Fruit fly (Drosophila melanogaster) whole organism, wandering third instar larva: ENCODE measurements around the gene CG3764.
"Not testable (repeated sequence)": the region's sequence is repeated elsewhere in the genome, so short reads cannot be mapped to it uniquely, and the experiment has no call there.

Experiments
- Abd-B ChIP-seq: fragments of >200 bp; optimal IDR thresholded peaks from 2 replicates; lab custom pipeline; 2017; ENCODE audit warnings: missing biosample characterization, missing genetic modification characterization
- CG32264 ChIP-seq: fragments of 200-800 bp; sonication (Bioruptor generic); optimal IDR thresholded peaks from 2 replicates; lab custom pipeline; 2016; ENCODE audit warnings: missing biosample characterization, missing genetic modification characterization
- CG9705 ChIP-seq: fragments of 200-800 bp; sonication (Bioruptor generic); optimal IDR thresholded peaks from 2 replicates; lab custom pipeline; 2018; ENCODE audit warnings: missing biosample characterization, mild to moderate bottlenecking, missing genetic modification characterization
- CrebA ChIP-seq: fragments of 200-800 bp; sonication (Bioruptor generic); optimal IDR thresholded peaks from 2 replicates; lab custom pipeline; 2016; ENCODE audit warnings: missing biosample characterization, mild to moderate bottlenecking, missing genetic modification characterization, borderline replicate concordance
- Dfd ChIP-seq: fragments of >200 bp; optimal IDR thresholded peaks from 2 replicates; lab custom pipeline; 2017; ENCODE audit warnings: missing biosample characterization, missing genetic modification characterization
- Dif ChIP-seq: fragments of 200-275, 200-300 bp; sonication (Bioruptor generic); optimal IDR thresholded peaks from 2 replicates; lab custom pipeline; 2018; ENCODE audit warnings: missing biosample characterization, missing genetic modification characterization; ENCODE audit not compliant: partially characterized antibody
- GATAd ChIP-seq: sonication (Bioruptor generic); optimal IDR thresholded peaks from 2 replicates; lab custom pipeline; 2016; ENCODE audit warnings: missing biosample characterization, missing genetic modification characterization
- HLH106 ChIP-seq: fragments of 200-800 bp; optimal IDR thresholded peaks from 3 replicates; lab custom pipeline; 2019; ENCODE audit warnings: missing biosample characterization, mild to moderate bottlenecking, missing genetic modification characterization, moderate library complexity
- Hnf4 ChIP-seq: fragments of 200-800 bp; sonication (Bioruptor generic); optimal IDR thresholded peaks from 2 replicates; lab custom pipeline; 2016; ENCODE audit warnings: missing biosample characterization, mild to moderate bottlenecking, missing genetic modification characterization
- Hr83 ChIP-seq: fragments of 200-300 bp; sonication (Bioruptor generic); optimal IDR thresholded peaks from 2 replicates; lab custom pipeline; 2016; ENCODE audit warnings: missing biosample characterization, mild to moderate bottlenecking, missing genetic modification characterization, moderate library complexity; ENCODE audit not compliant: poor library complexity, severe bottlenecking
- Jra ChIP-seq: sonication (Bioruptor generic); optimal IDR thresholded peaks from 2 replicates; lab custom pipeline; 2016; ENCODE audit warnings: missing biosample characterization, missing genetic modification characterization
- Myc ChIP-seq: fragments of >200 bp; optimal IDR thresholded peaks from 2 replicates; lab custom pipeline; 2017
- N ChIP-seq: fragments of >200 bp; optimal IDR thresholded peaks from 2 replicates; lab custom pipeline; 2018; ENCODE audit warnings: missing biosample characterization, missing external identifiers, missing genetic modification characterization
- OdsH ChIP-seq: fragments of 200-800 bp; sonication (Bioruptor generic); optimal IDR thresholded peaks from 2 replicates; lab custom pipeline; 2016; ENCODE audit warnings: missing biosample characterization, mild to moderate bottlenecking, missing genetic modification characterization
- Rel ChIP-seq, 2 experiments: fragments of 200-800 bp; sonication (Bioruptor generic) in 1 of 2; optimal IDR thresholded peaks; 2 replicates in 1 of 2; 3 replicates in 1 of 2; lab custom pipeline; 2016 to 2019; ENCODE audit warnings: mild to moderate bottlenecking in 2 of 2, missing biosample characterization in 2 of 2, missing genetic modification characterization in 2 of 2, moderate library complexity in 1 of 2
- Sp1 ChIP-seq: fragments of 200-800 bp; sonication (Bioruptor generic); optimal IDR thresholded peaks from 3 replicates; lab custom pipeline; 2019; ENCODE audit warnings: missing biosample characterization, mild to moderate bottlenecking, missing genetic modification characterization, moderate library complexity
- Vsx2 ChIP-seq: fragments of 200-300, 225-300 bp; sonication (Bioruptor generic); optimal IDR thresholded peaks from 2 replicates; lab custom pipeline; 2018; ENCODE audit warnings: missing biosample characterization, missing genetic modification characterization; ENCODE audit not compliant: partially characterized antibody
- brk ChIP-seq: fragments of 200-800 bp; sonication (Bioruptor generic); optimal IDR thresholded peaks from 2 replicates; lab custom pipeline; 2016; ENCODE audit warnings: missing biosample characterization, mild to moderate bottlenecking, missing genetic modification characterization
- dl ChIP-seq, 2 experiments: fragments of 175-275, 200-275 bp in 1 of 2; fragments of 200-275 bp in 1 of 2; sonication (Bioruptor generic); optimal IDR thresholded peaks; lab custom pipeline; 2018; ENCODE audit warnings: mild to moderate bottlenecking in 2 of 2, missing biosample characterization in 2 of 2, missing genetic modification characterization in 2 of 2, moderate library complexity in 2 of 2; ENCODE audit not compliant: partially characterized antibody in 2 of 2, insufficient read depth in 1 of 2
- dmrt93B ChIP-seq: fragments of 200-800 bp; sonication (Bioruptor generic); optimal IDR thresholded peaks from 2 replicates; lab custom pipeline; 2018; ENCODE audit warnings: missing biosample characterization, mild to moderate bottlenecking, missing genetic modification characterization
- ey ChIP-seq: fragments of 200-800 bp; sonication (Bioruptor generic); optimal IDR thresholded peaks from 2 replicates; lab custom pipeline; 2016; ENCODE audit warnings: missing biosample characterization, missing genetic modification characterization
- foxo ChIP-seq, 2 experiments: fragments of 200-800 bp; sonication (Bioruptor generic); optimal IDR thresholded peaks; 2 replicates in 1 of 2; 3 replicates in 1 of 2; lab custom pipeline; 2016 to 2017; ENCODE audit warnings: missing biosample characterization in 2 of 2, missing genetic modification characterization in 2 of 2
- fru ChIP-seq: fragments of 200-800 bp; sonication (Bioruptor generic); optimal IDR thresholded peaks from 3 replicates; lab custom pipeline; 2016; ENCODE audit warnings: missing biosample characterization, mild to moderate bottlenecking, missing genetic modification characterization
- h ChIP-seq: fragments of 200-800 bp; sonication (Bioruptor generic); optimal IDR thresholded peaks from 3 replicates; lab custom pipeline; 2016; ENCODE audit warnings: missing biosample characterization, mild to moderate bottlenecking, missing genetic modification characterization
- jim ChIP-seq: fragments of 175-275, 200-325 bp; sonication (Bioruptor generic); optimal IDR thresholded peaks from 2 replicates; lab custom pipeline; 2016; ENCODE audit warnings: missing biosample characterization, mild to moderate bottlenecking, missing genetic modification characterization
- lola ChIP-seq: fragments of >200 bp; optimal IDR thresholded peaks from 2 replicates; lab custom pipeline; 2017; ENCODE audit warnings: missing biosample characterization, missing genetic modification characterization
- rgr ChIP-seq: fragments of 200-800 bp; sonication (Bioruptor generic); optimal IDR thresholded peaks from 3 replicates; lab custom pipeline; 2016; ENCODE audit warnings: missing biosample characterization, mild to moderate bottlenecking, missing genetic modification characterization
- sage ChIP-seq: fragments of 200-800 bp; sonication (Bioruptor generic); optimal IDR thresholded peaks from 2 replicates; lab custom pipeline; 2016; ENCODE audit warnings: missing biosample characterization, mild to moderate bottlenecking, missing genetic modification characterization
- sv ChIP-seq: fragments of 200-800 bp; sonication (Bioruptor generic); optimal IDR thresholded peaks from 3 replicates; lab custom pipeline; 2016; ENCODE audit warnings: missing biosample characterization, missing genetic modification characterization
- tai ChIP-seq: sonication (Bioruptor generic); optimal IDR thresholded peaks from 2 replicates; lab custom pipeline; 2016; ENCODE audit warnings: missing biosample characterization, missing genetic modification characterization
- usp ChIP-seq: fragments of >200 bp; optimal IDR thresholded peaks from 2 replicates; lab custom pipeline; 2017; ENCODE audit warnings: missing biosample characterization, missing genetic modification characterization

The CG3764 gene

DNA sequence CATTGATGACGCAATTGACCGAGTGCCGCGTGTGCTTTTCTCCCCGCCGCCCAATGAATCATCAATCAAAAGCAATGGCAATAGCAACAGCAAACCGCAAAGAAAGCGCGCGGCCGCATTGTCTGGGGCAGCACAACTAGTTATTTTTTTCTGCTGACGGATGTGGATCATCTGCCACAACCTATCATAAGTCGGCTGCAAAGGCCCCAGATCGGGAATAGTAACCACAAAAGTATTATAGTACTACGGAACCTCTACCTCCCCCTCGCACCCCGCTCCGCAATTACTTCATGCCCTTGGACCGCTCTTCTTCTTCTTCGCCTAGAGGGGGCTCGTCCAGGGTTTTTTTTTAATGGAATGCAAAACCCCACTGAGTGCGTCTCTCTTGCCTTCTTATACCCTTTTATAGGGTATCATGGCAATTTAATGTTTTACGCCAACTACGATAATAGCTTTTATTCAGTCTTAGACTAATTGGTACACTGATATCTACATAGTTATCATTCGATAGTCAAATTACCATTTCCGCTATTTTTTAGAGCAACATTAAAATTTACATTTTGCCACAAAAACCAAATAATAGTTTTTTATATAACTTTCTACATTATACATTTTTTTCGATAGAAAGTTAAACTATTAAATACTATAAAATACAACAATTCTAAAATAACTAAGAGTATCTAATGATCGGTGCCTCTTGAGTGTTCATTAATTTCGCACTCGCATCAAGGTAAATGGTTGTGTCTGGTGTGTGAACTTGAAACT lies 56.2 kb downstream of the CG3764 start:
- TF ChIP-seq sage (GFP tag; lab: Kevin White, UChicago) (no peak), ey (GFP tag; lab: Kevin White, UChicago) (no peak), Dif (GFP tag; lab: Kevin White, UChicago) (no peak), fru (peak; percentile 41), Rel (GFP tag; optimal IDR thresholded peaks at IDR 0.05; lab: Kevin White, UChicago) (no peak), Rel (tag; optimal IDR thresholded peaks at IDR 0.05; lab: Kevin White, UChicago) (no peak), Jra (GFP tag; lab: Kevin White, UChicago) (no peak), brk (GFP tag; lab: Kevin White, UChicago) (no peak), Abd-B (GFP tag; lab: Kevin White, UChicago) (no peak), tai (GFP tag; lab: Kevin White, UChicago) (no peak)
- TF ChIP-seq, all 38 proteins: peak for 1

DNA sequence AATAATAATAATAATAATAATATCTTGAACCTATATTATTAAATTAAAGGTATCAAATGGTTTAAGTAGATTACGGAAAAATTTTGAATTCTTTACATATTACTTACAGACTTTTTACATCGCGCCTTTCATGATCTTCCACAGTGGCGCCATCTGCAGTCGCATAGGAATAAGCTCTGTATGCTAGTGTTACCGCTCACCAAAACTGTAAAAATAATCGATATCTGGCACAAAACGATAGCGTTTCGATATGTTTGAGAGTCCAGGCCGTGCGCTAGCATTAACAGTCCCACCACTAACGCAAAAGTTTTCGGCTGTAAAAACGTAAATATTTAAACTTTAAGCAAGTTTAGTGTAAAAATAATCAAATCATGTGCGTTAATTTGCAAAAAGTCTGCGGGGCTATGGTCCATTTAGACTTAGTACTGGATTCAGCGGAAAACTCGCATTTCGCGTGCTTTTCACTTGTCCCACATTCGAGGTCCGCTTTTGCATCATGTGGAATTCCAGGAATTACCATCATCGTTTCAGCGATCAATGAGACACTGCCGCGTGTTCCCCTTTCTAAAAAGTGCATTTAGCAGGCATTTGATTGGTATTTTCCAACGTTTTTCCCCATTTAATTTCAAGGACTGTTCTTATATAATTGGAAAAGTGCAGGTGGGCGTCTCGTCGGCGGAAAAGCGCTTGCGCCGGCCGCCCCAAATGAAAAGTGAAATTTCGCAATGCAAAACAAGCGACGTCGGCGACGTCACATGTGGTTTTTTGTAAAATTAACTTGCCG lies 57.0 kb downstream of the CG3764 start:
- TF ChIP-seq Abd-B (GFP tag; lab: Kevin White, UChicago) (no peak), Rel (GFP tag; optimal IDR thresholded peaks at IDR 0.05; lab: Kevin White, UChicago) (no peak), Rel (tag; optimal IDR thresholded peaks at IDR 0.05; lab: Kevin White, UChicago) (peak; percentile 68), CrebA (no peak), Vsx2 (GFP tag; lab: Kevin White, UChicago) (no peak), Myc (lab: Kevin White, UChicago) (peak; percentile 47), Sp1 (GFP tag; lab: Kevin White, UChicago) (no peak), OdsH (GFP tag; lab: Kevin White, UChicago) (no peak), CG9705 (GFP tag; lab: Kevin White, UChicago) (no peak), tai (GFP tag; lab: Kevin White, UChicago) (no peak), Jra (GFP tag; lab: Kevin White, UChicago) (no peak), dmrt93B (GFP tag; lab: Kevin White, UChicago) (no peak), jim (no peak), dl (GFP tag; optimal IDR thresholded peaks at IDR 0.05; lab: Kevin White, UChicago; ENCODE audit: insufficient read depth in 1 of 2, partially characterized antibody in 2 of 2) (peak in 1 of 2 experiments; percentile 35), h (GFP tag; lab: Kevin White, UChicago) (peak; percentile 48), Dfd (GFP tag; lab: Kevin White, UChicago) (no peak), CG32264 (no peak), N (no peak), sv (GFP tag; lab: Kevin White, UChicago) (no peak), HLH106 (tag; lab: Kevin White, UChicago) (no peak), Dif (GFP tag; lab: Kevin White, UChicago) (no peak), brk (GFP tag; lab: Kevin White, UChicago) (peak; percentile 68), rgr (GFP tag; lab: Kevin White, UChicago) (peak; percentile 35), sage (GFP tag; lab: Kevin White, UChicago) (peak; percentile 17), usp (no peak), Hnf4 (GFP tag; lab: Kevin White, UChicago) (peak; percentile 34), Hr83 (peak; percentile 50), lola (GFP tag; lab: Kevin White, UChicago) (no peak), GATAd (GFP tag; lab: Kevin White, UChicago) (no peak), foxo (GFP tag; optimal IDR thresholded peaks at IDR 0.05; lab: Kevin White, UChicago) (peak in 1 of 2 experiments; percentile 28)

DNA sequence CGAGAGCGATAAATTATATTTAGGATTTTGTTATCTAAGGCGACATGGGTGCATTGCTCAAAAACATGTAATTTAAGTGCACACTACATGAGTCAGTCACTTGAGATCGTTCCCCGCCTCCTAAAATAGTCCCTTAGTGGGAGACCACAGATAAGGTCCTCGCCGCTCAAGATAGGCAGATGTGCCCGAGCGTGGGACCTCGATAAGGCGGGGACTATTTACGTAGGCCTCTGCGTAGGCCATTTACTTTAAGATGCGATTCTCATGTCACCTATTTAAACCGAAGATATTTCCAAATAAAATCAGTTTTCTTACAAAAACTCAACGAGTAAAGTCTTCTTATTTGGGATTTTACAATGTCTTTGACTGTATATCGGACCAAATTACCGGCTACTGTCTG lies 57.8 kb downstream of the CG3764 start, which contains the start of gene Ogdh:
Gene Ogdh (plus strand): TSS at position 301 of the 400 bp plus-strand sequence.
- not testable (repeated sequence) for TF ChIP-seq usp; N; Sp1 (GFP tag; lab: Kevin White, UChicago)
